Worm (Caenorhabditis elegans): ENCODE measurements around the gene F13E9.15.

DNA sequence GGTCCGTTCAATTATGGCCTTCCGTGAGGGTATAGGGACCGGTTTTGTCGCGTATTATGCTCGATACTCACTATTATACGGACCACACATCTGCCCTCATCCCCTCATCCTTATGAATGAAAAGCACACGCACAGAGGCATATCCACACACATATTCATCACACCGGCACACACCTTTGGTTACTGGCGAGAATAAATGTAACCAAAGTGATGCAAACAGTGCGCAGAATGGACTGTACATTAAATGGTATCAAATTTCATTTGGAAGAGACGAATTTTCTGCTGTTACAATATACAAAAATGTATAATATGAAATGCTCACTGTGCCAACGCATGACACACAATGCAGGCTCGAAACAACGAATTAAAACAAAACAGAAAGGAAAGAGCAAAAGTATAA lies 20.0 kb downstream of the F13E9.15 start:
- TF ChIP-seq T22C8.4 (GFP tag; IDR thresholded peaks at IDR 0.05), result no peak
- TF ChIP-seq flt-1 (GFP tag; IDR thresholded peaks at IDR 0.05), result no peak
- 0 out of 2 replicates have a peak, but pooled peaks have one; percentile 65 for TF ChIP-seq tab-1 (GFP tag; IDR thresholded peaks at IDR 0.05)
- TF ChIP-seq cog-1 (tag; optimal IDR thresholded peaks at IDR 0.05), result no peak

Data from whole organism, midembryonic.